Fruit fly (Drosophila melanogaster) whole organism, prepupa: Measurements from ENCODE around the gene CG7573.
A peak's percentile ranks its signal among the peaks of the same experiment; 100 is the strongest.

Source experiments
- Blimp-1 ChIP-seq: fragments of 200-800 bp; sonication (Bioruptor generic); optimal IDR thresholded peaks from 3 replicates; lab custom pipeline; 2017; ENCODE audit warnings: missing biosample characterization, missing genetic modification characterization, mild to moderate bottlenecking, moderate library complexity, missing genetic modification reagents
- CG10631 ChIP-seq: fragments of 200-800 bp; sonication (Bioruptor generic); optimal IDR thresholded peaks from 2 replicates; lab custom pipeline; 2016; ENCODE audit warnings: missing biosample characterization, missing genetic modification characterization
- CG10669 ChIP-seq: fragments of 200-800 bp; sonication (Bioruptor generic); optimal IDR thresholded peaks from 3 replicates; lab custom pipeline; 2018; ENCODE audit warnings: missing biosample characterization, mild to moderate bottlenecking, missing genetic modification characterization, moderate library complexity
- CG11294 ChIP-seq: fragments of 200-800 bp; sonication (Bioruptor generic); IDR thresholded peaks from 2 replicates; pipeline ENCODE4 v1.3.6; 2022; ENCODE audit warnings: missing biosample characterization, missing genetic modification characterization
- CG11762 ChIP-seq: fragments of 200-800 bp; sonication (Bioruptor generic); optimal IDR thresholded peaks from 3 replicates; lab custom pipeline; 2016; ENCODE audit warnings: missing biosample characterization, missing genetic modification characterization; ENCODE audit not compliant: insufficient read depth
- CG11902 ChIP-seq: fragments of 200-800 bp; sonication (Bioruptor generic); optimal IDR thresholded peaks from 3 replicates; lab custom pipeline; 2016; ENCODE audit warnings: missing biosample characterization, missing genetic modification characterization
- CG15336 ChIP-seq: fragments of 200-800 bp; sonication (Bioruptor generic); IDR thresholded peaks from 2 replicates; pipeline ENCODE4 v1.3.6; 2022; ENCODE audit warnings: missing biosample characterization, missing genetic modification characterization
- CG1621 ChIP-seq: fragments of 200-800 bp; sonication (Bioruptor generic); optimal IDR thresholded peaks from 3 replicates; lab custom pipeline; 2018; ENCODE audit warnings: missing biosample characterization, mild to moderate bottlenecking, missing genetic modification characterization
- CG16779 ChIP-seq: fragments of 200-800 bp; sonication (Bioruptor generic); optimal IDR thresholded peaks from 3 replicates; lab custom pipeline; 2017; ENCODE audit warnings: missing biosample characterization, mild to moderate bottlenecking, missing genetic modification characterization
- CG3032 ChIP-seq: fragments of 200-800 bp; optimal IDR thresholded peaks from 2 replicates; lab custom pipeline; 2019; ENCODE audit warnings: missing biosample characterization, mild to moderate bottlenecking, missing genetic modification characterization, moderate library complexity
- CG31627 ChIP-seq: fragments of 200-800 bp; sonication (Bioruptor generic); optimal IDR thresholded peaks from 3 replicates; lab custom pipeline; 2016; ENCODE audit warnings: missing biosample characterization, missing genetic modification characterization
- CG32006 ChIP-seq: fragments of 200-800 bp; sonication (Bioruptor generic); optimal IDR thresholded peaks from 3 replicates; lab custom pipeline; 2017; ENCODE audit warnings: missing biosample characterization, mild to moderate bottlenecking, missing genetic modification characterization
- CG34406 ChIP-seq: fragments of 200-800 bp; sonication (Bioruptor generic); optimal IDR thresholded peaks from 3 replicates; lab custom pipeline; 2016; ENCODE audit warnings: missing biosample characterization, missing genetic modification characterization
- CG3919 ChIP-seq: fragments of 200-800 bp; sonication (Bioruptor generic); optimal IDR thresholded peaks from 3 replicates; lab custom pipeline; 2016; ENCODE audit warnings: missing biosample characterization, missing genetic modification characterization
- CG6276 ChIP-seq: fragments of 200-800 bp; sonication (Bioruptor generic); optimal IDR thresholded peaks from 2 replicates; lab custom pipeline; 2017; ENCODE audit warnings: missing biosample characterization, mild to moderate bottlenecking, missing genetic modification characterization
- CG6792 ChIP-seq: fragments of 200-800 bp; sonication (Bioruptor generic); optimal IDR thresholded peaks from 3 replicates; lab custom pipeline; 2016; ENCODE audit warnings: missing biosample characterization, missing genetic modification characterization
- CG6808 ChIP-seq: fragments of 200-800 bp; sonication (Bioruptor generic); optimal IDR thresholded peaks from 3 replicates; lab custom pipeline; 2017; ENCODE audit warnings: missing biosample characterization, missing genetic modification characterization, mild to moderate bottlenecking, moderate library complexity, missing genetic modification reagents
- CG6854 ChIP-seq: fragments of 200-800 bp; sonication (Bioruptor generic); optimal IDR thresholded peaks from 2 replicates; lab custom pipeline; 2017; ENCODE audit warnings: missing biosample characterization, mild to moderate bottlenecking, missing genetic modification characterization
- CG7368 ChIP-seq: fragments of 200-800 bp; sonication (Bioruptor generic); optimal IDR thresholded peaks from 3 replicates; lab custom pipeline; 2016; ENCODE audit warnings: missing biosample characterization, missing genetic modification characterization
- CG8119 ChIP-seq: fragments of 200-800 bp; sonication (Bioruptor generic); IDR thresholded peaks from 3 replicates; pipeline ENCODE4 v1.3.6; 2022; ENCODE audit warnings: missing biosample characterization, missing genetic modification characterization
- CG8319 ChIP-seq: fragments of 200-800 bp; sonication (Bioruptor generic); optimal IDR thresholded peaks from 3 replicates; lab custom pipeline; 2016; ENCODE audit warnings: missing biosample characterization, missing genetic modification characterization
- CG8632 ChIP-seq: fragments of 200-800 bp; sonication (Bioruptor generic); optimal IDR thresholded peaks from 3 replicates; lab custom pipeline; 2016; ENCODE audit warnings: missing biosample characterization, missing genetic modification characterization
- CG9139 ChIP-seq: fragments of 200-800 bp; sonication (Bioruptor generic); optimal IDR thresholded peaks from 3 replicates; lab custom pipeline; 2017; ENCODE audit warnings: missing biosample characterization, mild to moderate bottlenecking, missing genetic modification characterization
- Eip75B ChIP-seq: fragments of 200-800 bp; sonication (Bioruptor generic); optimal IDR thresholded peaks from 3 replicates; lab custom pipeline; 2016; ENCODE audit warnings: missing biosample characterization, missing genetic modification characterization
- Eip78C ChIP-seq: fragments of 200-800 bp; sonication (Bioruptor generic); peaks from one replicate; lab custom pipeline; 2016; ENCODE audit warnings: missing biosample characterization, missing genetic modification characterization
- Ets21C ChIP-seq: fragments of 200-800 bp; sonication (Bioruptor generic); optimal IDR thresholded peaks from 3 replicates; lab custom pipeline; 2016; ENCODE audit warnings: missing biosample characterization, missing genetic modification characterization
- Gug ChIP-seq: fragments of 200-800 bp; sonication (Bioruptor generic); IDR thresholded peaks from 2 replicates; pipeline ENCODE4 v1.3.6; 2022; ENCODE audit warnings: missing biosample characterization, missing genetic modification characterization
- Hr39 ChIP-seq: fragments of 200-800 bp; sonication (Bioruptor generic); optimal IDR thresholded peaks from 2 replicates; lab custom pipeline; 2016; ENCODE audit warnings: missing biosample characterization, missing genetic modification characterization
- Hr4 ChIP-seq: fragments of 200-800 bp; sonication (Bioruptor generic); optimal IDR thresholded peaks from 3 replicates; lab custom pipeline; 2016; ENCODE audit warnings: missing biosample characterization, missing genetic modification characterization
- Lpt ChIP-seq: fragments of 200-800 bp; sonication (Bioruptor generic); optimal IDR thresholded peaks from 3 replicates; lab custom pipeline; 2016; ENCODE audit warnings: missing biosample characterization, missing genetic modification characterization
- Met ChIP-seq: fragments of 200-800 bp; sonication (Bioruptor generic); optimal IDR thresholded peaks from 3 replicates; lab custom pipeline; 2016; ENCODE audit warnings: missing biosample characterization, missing genetic modification characterization
- OdsH ChIP-seq: fragments of 200-800 bp; sonication (Bioruptor generic); optimal IDR thresholded peaks from 3 replicates; lab custom pipeline; 2016; ENCODE audit warnings: missing biosample characterization, missing genetic modification characterization
- Smox ChIP-seq: fragments of 200-800 bp; sonication (Bioruptor generic); optimal IDR thresholded peaks from 3 replicates; lab custom pipeline; 2016; ENCODE audit warnings: missing biosample characterization, missing genetic modification characterization
- Sox14 ChIP-seq: fragments of 200-800 bp; sonication (Bioruptor generic); optimal IDR thresholded peaks from 3 replicates; lab custom pipeline; 2016; ENCODE audit warnings: missing biosample characterization, missing genetic modification characterization
- achi ChIP-seq: fragments of 200-800 bp; sonication (Bioruptor generic); optimal IDR thresholded peaks from 3 replicates; lab custom pipeline; 2016; ENCODE audit warnings: missing biosample characterization, missing genetic modification characterization
- acj6 ChIP-seq: fragments of 200-800 bp; sonication (Bioruptor generic); optimal IDR thresholded peaks from 3 replicates; lab custom pipeline; 2016; ENCODE audit warnings: missing biosample characterization, missing genetic modification characterization
- cyc ChIP-seq: fragments of 200-800 bp; sonication (Bioruptor generic); optimal IDR thresholded peaks from 3 replicates; lab custom pipeline; 2016; ENCODE audit warnings: missing biosample characterization, missing genetic modification characterization
- dac ChIP-seq: fragments of 200-800 bp; sonication (Bioruptor generic); optimal IDR thresholded peaks from 2 replicates; lab custom pipeline; 2017; ENCODE audit warnings: missing biosample characterization, mild to moderate bottlenecking, missing genetic modification characterization
- dsx ChIP-seq: fragments of 200-800 bp; optimal IDR thresholded peaks from 3 replicates; lab custom pipeline; 2019; ENCODE audit warnings: missing biosample characterization, mild to moderate bottlenecking, missing genetic modification characterization, moderate library complexity; ENCODE audit not compliant: poor library complexity, severe bottlenecking
- eg ChIP-seq: fragments of 200-800 bp; sonication (Bioruptor generic); IDR thresholded peaks from 3 replicates; pipeline ENCODE4 v1.3.6; 2022; ENCODE audit warnings: missing biosample characterization, missing genetic modification characterization
- fd59A ChIP-seq: fragments of 200-800 bp; sonication (Bioruptor generic); optimal IDR thresholded peaks from 2 replicates; lab custom pipeline; 2017; ENCODE audit warnings: missing biosample characterization, mild to moderate bottlenecking, missing genetic modification characterization, missing genetic modification reagents
- fkh ChIP-seq: fragments of 200-800 bp; sonication (Bioruptor generic); optimal IDR thresholded peaks from 3 replicates; lab custom pipeline; 2017; ENCODE audit warnings: missing biosample characterization, mild to moderate bottlenecking, missing genetic modification characterization, moderate library complexity
- lz ChIP-seq: fragments of 200-800 bp; sonication (Bioruptor generic); optimal IDR thresholded peaks from 3 replicates; lab custom pipeline; 2016; ENCODE audit warnings: missing biosample characterization, missing genetic modification characterization
- net ChIP-seq: fragments of 200-800 bp; sonication (Bioruptor generic); optimal IDR thresholded peaks from 3 replicates; lab custom pipeline; 2016; ENCODE audit warnings: missing biosample characterization, missing genetic modification characterization
- pdm3 ChIP-seq: fragments of 200-800 bp; sonication (Bioruptor generic); optimal IDR thresholded peaks from 3 replicates; lab custom pipeline; 2016; ENCODE audit warnings: missing biosample characterization, missing genetic modification characterization
- salr ChIP-seq, 2 experiments: fragments of 200-800 bp; sonication (Bioruptor generic); optimal IDR thresholded peaks; 3 replicates each; lab custom pipeline; 2016 to 2018; ENCODE audit warnings: missing biosample characterization in 2 of 2, missing genetic modification characterization in 2 of 2, mild to moderate bottlenecking in 1 of 2
- spab ChIP-seq: fragments of 200-800 bp; sonication (Bioruptor generic); optimal IDR thresholded peaks from 2 replicates; lab custom pipeline; 2017; ENCODE audit warnings: missing biosample characterization, mild to moderate bottlenecking, missing genetic modification characterization, missing genetic modification reagents
- svp ChIP-seq: fragments of 200-800 bp; sonication (Bioruptor generic); peaks from one replicate; lab custom pipeline; 2016; ENCODE audit warnings: missing biosample characterization, missing genetic modification characterization
- topi ChIP-seq: fragments of 200-800 bp; sonication (Bioruptor generic); optimal IDR thresholded peaks from 3 replicates; lab custom pipeline; 2016; ENCODE audit warnings: missing biosample characterization, missing genetic modification characterization
- vri ChIP-seq: fragments of 200-800 bp; sonication (Bioruptor generic); optimal IDR thresholded peaks from 3 replicates; lab custom pipeline; 2016; ENCODE audit warnings: missing biosample characterization, mild to moderate bottlenecking, missing genetic modification characterization

The CG7573 gene

dm6 chr3L:11351715-11352114 is 40.2 kb downstream of the CG7573 start (continued):
- peak; percentile 37 for TF ChIP-seq Met (GFP tag; lab: Kevin White, UChicago)
- TF ChIP-seq CG8632 (GFP tag; lab: Kevin White, UChicago) = peak; percentile 42
- TF ChIP-seq Hr39 (GFP tag; lab: Kevin White, UChicago) = peak; percentile 41
- TF ChIP-seq CG15336 = no peak
- TF ChIP-seq acj6 (GFP tag; lab: Kevin White, UChicago) = peak; percentile 40

dm6 chr3L:11353002-11353401 is 41.5 kb downstream of the CG7573 start:
- no peak for TF ChIP-seq CG9139 (GFP tag; lab: Kevin White, UChicago)
- peak; percentile 52 for TF ChIP-seq CG11762 (GFP tag; lab: Kevin White, UChicago)
- TF ChIP-seq OdsH = peak; percentile 63
- no peak for TF ChIP-seq dsx
- TF ChIP-seq CG10669 (GFP tag; lab: Kevin White, UChicago) = no peak
- TF ChIP-seq Eip75B (GFP tag; lab: Kevin White, UChicago) = peak; percentile 49
- TF ChIP-seq CG1621 (tag; lab: Kevin White, UChicago) = no peak
- peak; percentile 80 for TF ChIP-seq Ets21C (GFP tag; lab: Kevin White, UChicago)
- TF ChIP-seq CG8119 (GFP tag; lab: Robert Waterston, UW) = peak; percentile 65
- peak; percentile 85 for TF ChIP-seq Smox (GFP tag; lab: Kevin White, UChicago)
- peak; percentile 74 for TF ChIP-seq eg (GFP tag; lab: Robert Waterston, UW)
- peak; percentile 63 for TF ChIP-seq CG3919
- TF ChIP-seq net (GFP tag; lab: Kevin White, UChicago) = peak; percentile 40
- TF ChIP-seq fd59A (GFP tag; lab: Kevin White, UChicago) = no peak
- TF ChIP-seq CG6854 (GFP tag; lab: Kevin White, UChicago) = no peak
- no peak for TF ChIP-seq CG3032 (tag; lab: Kevin White, UChicago)
- peak; percentile 52 for TF ChIP-seq CG10631 (GFP tag; lab: Kevin White, UChicago)
- TF ChIP-seq Lpt (GFP tag; lab: Kevin White, UChicago) = peak; percentile 40
- no peak for TF ChIP-seq salr (GFP tag; optimal IDR thresholded peaks at IDR 0.05; lab: Kevin White, UChicago)
- TF ChIP-seq acj6 (GFP tag; lab: Kevin White, UChicago) = peak; percentile 64
- TF ChIP-seq fkh (GFP tag; lab: Kevin White, UChicago) = peak; percentile 67
- peak; percentile 92 for TF ChIP-seq svp (GFP tag; lab: Kevin White, UChicago)
- peak; percentile 30 for TF ChIP-seq CG11902
- peak; percentile 65 for TF ChIP-seq pdm3
- TF ChIP-seq topi (GFP tag; lab: Kevin White, UChicago) = peak; percentile 85
- peak; percentile 85 for TF ChIP-seq lz (GFP tag; lab: Kevin White, UChicago)
- peak; percentile 88 for TF ChIP-seq Met (GFP tag; lab: Kevin White, UChicago)
- peak; percentile 65 for TF ChIP-seq Hr4 (GFP tag; lab: Kevin White, UChicago)
- TF ChIP-seq spab (GFP tag; lab: Kevin White, UChicago) = no peak
- no peak for TF ChIP-seq CG8319 (GFP tag; lab: Kevin White, UChicago)
- TF ChIP-seq CG11294 (GFP tag; lab: Robert Waterston, UW) = no peak
- TF ChIP-seq CG6808 = no peak
- TF ChIP-seq Eip78C (GFP tag; lab: Kevin White, UChicago) = peak; percentile 84
- peak; percentile 1 for TF ChIP-seq Blimp-1 (GFP tag; lab: Kevin White, UChicago)
- TF ChIP-seq CG31627 = peak; percentile 86
- peak; percentile 62 for TF ChIP-seq achi (GFP tag; lab: Kevin White, UChicago)
- TF ChIP-seq Hr39 (GFP tag; lab: Kevin White, UChicago) = peak; percentile 91
- TF ChIP-seq CG15336 = peak; percentile 64
- peak; percentile 58 for TF ChIP-seq CG6792 (GFP tag; lab: Kevin White, UChicago)
- TF ChIP-seq CG7368 (GFP tag; lab: Kevin White, UChicago) = no peak
- peak; percentile 73 for TF ChIP-seq CG32006 (GFP tag; lab: Kevin White, UChicago)
- TF ChIP-seq Sox14 (GFP tag; lab: Kevin White, UChicago) = peak; percentile 80
- peak; percentile 60 for TF ChIP-seq CG34406 (GFP tag; lab: Kevin White, UChicago)
- TF ChIP-seq cyc (GFP tag; lab: Kevin White, UChicago) = peak; percentile 84
- no peak for TF ChIP-seq dac (GFP tag; lab: Kevin White, UChicago)
- no peak for TF ChIP-seq CG16779 (tag; lab: Kevin White, UChicago)
- TF ChIP-seq CG6276 (GFP tag; lab: Kevin White, UChicago) = peak; percentile 12
- peak; percentile 43 for TF ChIP-seq Gug (GFP tag; lab: Robert Waterston, UW)
- peak; percentile 93 for TF ChIP-seq vri (GFP tag; lab: Kevin White, UChicago)
